Worm (Caenorhabditis elegans) whole organism, early embryonic: ENCODE data around the gene T28A11.13.

ENCODE experiments used
- F13C5.2 ChIP-seq: sonication (generic microtip); optimal IDR thresholded peaks from 2 replicates; lab custom pipeline; 2017; ENCODE audit warnings: mild to moderate bottlenecking, missing genetic modification characterization, inconsistent platforms, missing compliant biosample characterization
- aly-1 ChIP-seq: sonication (generic microtip); optimal IDR thresholded peaks from 2 replicates; lab custom pipeline; 2016; ENCODE audit warnings: missing genetic modification characterization, missing compliant biosample characterization
- ama-1 ChIP-seq: fragments of 150-350 bp; optimal IDR thresholded peaks from 2 replicates; lab custom pipeline; 2014
- flt-1 ChIP-seq: fragments of 200-800 bp; sonication (Bioruptor generic); IDR thresholded peaks from 2 replicates; pipeline ENCODE4 v1.3.6; 2022; ENCODE audit warnings: missing genetic modification characterization, missing compliant biosample characterization
- pes-1 ChIP-seq: fragments of 200-800 bp; sonication (Bioruptor generic); IDR thresholded peaks from 2 replicates; pipeline ENCODE4 v1.3.6; 2022; ENCODE audit warnings: missing genetic modification reagents, missing genetic modification characterization, missing compliant biosample characterization
- tbx-11 ChIP-seq: fragments of 200-800 bp; sonication (Bioruptor generic); IDR thresholded peaks from 2 replicates; pipeline ENCODE4 v1.3.6; 2022; ENCODE audit warnings: missing genetic modification characterization, missing compliant biosample characterization
- tbx-37 ChIP-seq: fragments of 200-800 bp; sonication (Bioruptor generic); conservative IDR thresholded peaks from 2 replicates; pipeline ENCODE4 v1.3.6; 2022; ENCODE audit warnings: missing genetic modification reagents, missing genetic modification characterization, missing compliant biosample characterization

ce11 chrV:3281523-3281922 is 31.5 kb upstream of the T28A11.13 start, which contains the start of gene T28A11.25:
- TF ChIP-seq flt-1 (GFP tag; lab: Robert Waterston, UW) (no peak), tbx-37 (no peak), aly-1 (no peak), pes-1 (GFP tag; lab: Robert Waterston, UW) (no peak), ama-1 (lab: Kevin White, UChicago) (no peak), tbx-11 (GFP tag; lab: Robert Waterston, UW) (no peak), F13C5.2 (tag; lab: Kevin White, UChicago) (no peak)
